Worm (Caenorhabditis elegans) whole organism, L3 larva: Measurements from ENCODE around the gene dars-2.
A peak's percentile ranks its signal among the peaks of the same experiment; 100 is the strongest.

Source experiments
- ceh-28 ChIP-seq: fragments of 150-350 bp; optimal IDR thresholded peaks from 2 replicates; lab custom pipeline; 2014; ENCODE audit warnings: missing biosample characterization, missing genetic modification reagents, missing genetic modification characterization
- elt-1 ChIP-seq: fragments of 150-350 bp; optimal IDR thresholded peaks from 2 replicates; lab custom pipeline; 2014; ENCODE audit warnings: missing biosample characterization, missing genetic modification characterization
- nhr-237 ChIP-seq: fragments of 150-350 bp; optimal IDR thresholded peaks from 2 replicates; lab custom pipeline; 2014; ENCODE audit warnings: missing biosample characterization, missing genetic modification characterization
- nhr-76 ChIP-seq: fragments of 150-350 bp; sonication (generic microtip); optimal IDR thresholded peaks from 5 replicates; lab custom pipeline; 2014; ENCODE audit warnings: missing biosample characterization, missing genetic modification characterization
- pha-4 ChIP-seq: fragments of 150-350 bp; optimal IDR thresholded peaks from 2 replicates; lab custom pipeline; 2014; ENCODE audit warnings: missing biosample characterization, missing genetic modification reagents, missing genetic modification characterization
- pqm-1 ChIP-seq: fragments of 150-350 bp; optimal IDR thresholded peaks from 2 replicates; lab custom pipeline; 2017; ENCODE audit warnings: missing biosample characterization, missing genetic modification characterization, inconsistent platforms
- unc-39 ChIP-seq: sonication (generic microtip); optimal IDR thresholded peaks from 4 replicates; lab custom pipeline; 2017; ENCODE audit warnings: missing biosample characterization, missing genetic modification characterization
- zag-1 ChIP-seq: fragments of 150-350 bp; optimal IDR thresholded peaks from 2 replicates; lab custom pipeline; 2014; ENCODE audit warnings: missing biosample characterization, missing genetic modification characterization

DNA sequence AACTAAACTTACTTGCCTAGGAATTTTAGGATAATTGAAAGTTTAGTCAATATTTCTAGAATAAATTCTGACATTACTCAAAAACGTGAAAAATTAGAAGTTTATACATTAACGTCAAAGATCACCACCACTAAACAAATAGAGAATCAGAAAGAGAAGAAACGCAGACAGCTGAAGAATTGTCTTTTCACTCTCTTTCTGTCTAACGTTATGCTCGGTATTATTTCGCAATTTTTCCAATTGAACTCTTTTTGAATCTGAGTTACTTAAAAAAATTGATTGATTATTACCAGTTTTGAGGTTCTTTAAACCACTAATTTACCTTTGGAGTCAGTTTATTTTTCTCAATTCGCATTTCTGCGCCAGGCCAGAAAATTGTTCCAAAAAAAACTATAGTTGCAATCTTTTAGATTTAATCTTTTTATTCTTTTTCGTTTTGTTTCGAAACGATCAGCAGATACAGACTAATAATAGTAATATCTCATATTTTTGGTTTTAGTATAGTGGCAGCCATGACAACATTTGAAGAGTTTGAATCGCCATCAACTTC lies 52.3 kb downstream of the dars-2 start, which contains the start of gene nhr-154:
- TF ChIP-seq zag-1 (no peak), nhr-237 (tag; lab: Kevin White, UChicago) (no peak), nhr-76 (tag; lab: Kevin White, UChicago) (no peak), pha-4 (tag; lab: Kevin White, UChicago) (peak; percentile 75), pqm-1 (tag; lab: Kevin White, UChicago) (peak; percentile 25), unc-39 (tag; lab: Kevin White, UChicago) (no peak), elt-1 (tag; lab: Kevin White, UChicago) (no peak), ceh-28 (peak; percentile 42)
